Worm (Caenorhabditis elegans): ENCODE results near the gene R10E9.2.

Gene R10E9.2

ce11 chrIII:3914049-3914448, 50.1 kb downstream of the R10E9.2 start, which contains the start of gene pat-3:
Gene pat-3 (minus strand): TSS chrIII:3914149.
- no peak for TF ChIP-seq nhr-12 (tag; optimal IDR thresholded peaks at IDR 0.05)
- no peak for TF ChIP-seq lin-13 (GFP tag; optimal IDR thresholded peaks at IDR 0.05)
- no peak for TF ChIP-seq jun-1 (tag; optimal IDR thresholded peaks at IDR 0.05)
- TF ChIP-seq nhr-237 (tag; optimal IDR thresholded peaks at IDR 0.05) = no peak
- no peak for TF ChIP-seq nhr-84 (tag; optimal IDR thresholded peaks at IDR 0.05)
- TF ChIP-seq lsy-2 (tag; optimal IDR thresholded peaks at IDR 0.05) = no peak
- TF ChIP-seq grh-1 (GFP tag; IDR thresholded peaks at IDR 0.05) = no peak
- TF ChIP-seq C16A3.4 (tag; optimal IDR thresholded peaks at IDR 0.05) = no peak
- TF ChIP-seq ama-1 (optimal IDR thresholded peaks at IDR 0.05) = no peak
- TF ChIP-seq elt-2 (tag; optimal IDR thresholded peaks at IDR 0.05) = no peak
- TF ChIP-seq ztf-4 (tag; optimal IDR thresholded peaks at IDR 0.05) = no peak
- no peak for TF ChIP-seq ets-5 (GFP tag; IDR thresholded peaks at IDR 0.05)
- no peak for TF ChIP-seq mef-2 (tag; optimal IDR thresholded peaks at IDR 0.05)
- no peak for TF ChIP-seq tlp-1 (tag; optimal IDR thresholded peaks at IDR 0.05)

All from whole organism, L1 larva.